Fruit fly (Drosophila melanogaster) whole organism, embryonic: ENCODE data around the gene capu.

Experiments
- Adf1 ChIP-seq: fragments of 200-800 bp; sonication (Bioruptor generic); IDR thresholded peaks from 2 replicates; pipeline ENCODE4 v1.3.6; 2022; ENCODE audit warnings: missing biosample characterization, missing genetic modification characterization
- CG10267 ChIP-seq: fragments of 200-800 bp; sonication (Bioruptor generic); optimal IDR thresholded peaks from 2 replicates; lab custom pipeline; 2018; ENCODE audit warnings: missing biosample characterization, mild to moderate bottlenecking, missing genetic modification characterization, moderate library complexity
- CG10462 ChIP-seq: fragments of 200-800 bp; sonication (Bioruptor generic); optimal IDR thresholded peaks from 2 replicates; lab custom pipeline; 2016; ENCODE audit warnings: missing biosample characterization, missing genetic modification characterization
- CG12299 ChIP-seq: fragments of 200-800 bp; sonication (Bioruptor generic); optimal IDR thresholded peaks from 2 replicates; lab custom pipeline; 2018; ENCODE audit warnings: missing biosample characterization, mild to moderate bottlenecking, missing genetic modification characterization
- CG12391 ChIP-seq: fragments of 200-800 bp; sonication (Bioruptor generic); optimal IDR thresholded peaks from 3 replicates; lab custom pipeline; 2018; ENCODE audit warnings: missing biosample characterization, mild to moderate bottlenecking, missing genetic modification characterization, moderate library complexity
- CG12659 ChIP-seq: fragments of 200-800 bp; sonication (Bioruptor generic); optimal IDR thresholded peaks from 3 replicates; lab custom pipeline; 2017; ENCODE audit warnings: mild to moderate bottlenecking, missing biosample characterization, missing genetic modification reagents, missing genetic modification characterization
- CG13424 ChIP-seq: fragments of 200-800 bp; sonication (Bioruptor generic); optimal IDR thresholded peaks from 2 replicates; lab custom pipeline; 2019; ENCODE audit warnings: missing biosample characterization, mild to moderate bottlenecking, missing genetic modification characterization, moderate library complexity
- CG1603 ChIP-seq: fragments of 200-800 bp; sonication (Bioruptor generic); optimal IDR thresholded peaks from 2 replicates; lab custom pipeline; 2019; ENCODE audit warnings: missing biosample characterization, mild to moderate bottlenecking, missing genetic modification characterization, moderate library complexity
- CG17328 ChIP-seq: fragments of 200-800 bp; sonication (Bioruptor generic); IDR thresholded peaks from 2 replicates; pipeline ENCODE4 v1.3.6; 2022; ENCODE audit warnings: missing biosample characterization, missing genetic modification characterization
- CG17361 ChIP-seq: fragments of 200-800 bp; sonication (Bioruptor generic); IDR thresholded peaks from 3 replicates; pipeline ENCODE4 v1.3.6; 2022; ENCODE audit warnings: missing biosample characterization, missing genetic modification characterization
- CG17829 ChIP-seq: fragments of 200-800 bp; optimal IDR thresholded peaks from 2 replicates; lab custom pipeline; 2019; ENCODE audit warnings: missing biosample characterization, mild to moderate bottlenecking, missing genetic modification characterization, moderate library complexity
- CG1792 ChIP-seq: fragments of 200-800 bp; sonication (Bioruptor generic); optimal IDR thresholded peaks from 2 replicates; lab custom pipeline; 2016; ENCODE audit warnings: missing biosample characterization, missing genetic modification characterization
- CG2120 ChIP-seq: fragments of 200-800 bp; sonication (Bioruptor generic); optimal IDR thresholded peaks from 3 replicates; lab custom pipeline; 2016; ENCODE audit warnings: missing biosample characterization, missing genetic modification characterization
- CG2199 ChIP-seq: fragments of 200-800 bp; sonication (Bioruptor generic); IDR thresholded peaks from 3 replicates; pipeline ENCODE4 v1.3.6; 2022; ENCODE audit warnings: missing biosample characterization, missing genetic modification characterization
- CG3163 ChIP-seq: fragments of 200-800 bp; sonication (Bioruptor generic); optimal IDR thresholded peaks from 3 replicates; lab custom pipeline; 2016; ENCODE audit warnings: missing biosample characterization, missing genetic modification characterization
- CG6254 ChIP-seq: fragments of 200-800 bp; sonication (Bioruptor generic); optimal IDR thresholded peaks from 3 replicates; lab custom pipeline; 2017; ENCODE audit warnings: mild to moderate bottlenecking, missing biosample characterization, missing genetic modification reagents, missing genetic modification characterization
- CG7556 ChIP-seq: fragments of 200-800 bp; sonication (Bioruptor generic); optimal IDR thresholded peaks from 2 replicates; lab custom pipeline; 2017; ENCODE audit warnings: missing biosample characterization, mild to moderate bottlenecking, missing genetic modification characterization
- CG7963 ChIP-seq: fragments of 200-800 bp; sonication (Bioruptor generic); IDR thresholded peaks from 3 replicates; pipeline ENCODE4 v1.3.6; 2022; ENCODE audit warnings: missing biosample characterization, missing genetic modification characterization; ENCODE audit not compliant: partially characterized antibody
- CG8388 ChIP-seq: fragments of 200-800 bp; sonication (Bioruptor generic); optimal IDR thresholded peaks from 2 replicates; lab custom pipeline; 2019; ENCODE audit warnings: missing biosample characterization, mild to moderate bottlenecking, missing genetic modification characterization, moderate library complexity
- CG9437 ChIP-seq: fragments of 200-800 bp; sonication (Bioruptor generic); optimal IDR thresholded peaks from 2 replicates; lab custom pipeline; 2018; ENCODE audit warnings: missing biosample characterization, mild to moderate bottlenecking, missing genetic modification characterization
- CHES-1-like ChIP-seq: fragments of 200-800 bp; sonication (Bioruptor generic); optimal IDR thresholded peaks from 2 replicates; lab custom pipeline; 2016; ENCODE audit warnings: missing biosample characterization, missing genetic modification characterization
- Chrac-16 ChIP-seq: fragments of 200-800 bp; sonication (Bioruptor generic); optimal IDR thresholded peaks from 3 replicates; lab custom pipeline; 2016; ENCODE audit warnings: missing biosample characterization, missing genetic modification characterization
- D19A ChIP-seq: fragments of 200-800 bp; optimal IDR thresholded peaks from 3 replicates; lab custom pipeline; 2019; ENCODE audit warnings: missing biosample characterization, mild to moderate bottlenecking, missing genetic modification characterization, moderate library complexity
- Dbx ChIP-seq: fragments of 200-800 bp; sonication (Bioruptor generic); IDR thresholded peaks from 3 replicates; pipeline ENCODE4 v1.3.6; 2022; ENCODE audit warnings: missing biosample characterization, missing genetic modification characterization
- Dek ChIP-seq: fragments of 200-800 bp; sonication (Bioruptor generic); optimal IDR thresholded peaks from 3 replicates; lab custom pipeline; 2019; ENCODE audit warnings: missing biosample characterization, mild to moderate bottlenecking, missing genetic modification characterization, moderate library complexity
- Doc3 ChIP-seq: fragments of 200-800 bp; sonication (Bioruptor generic); IDR thresholded peaks from 3 replicates; pipeline ENCODE4 v1.3.6; 2022; ENCODE audit warnings: missing biosample characterization, missing genetic modification characterization; ENCODE audit not compliant: partially characterized antibody
- Dref ChIP-seq: fragments of 200-800 bp; sonication (Bioruptor generic); IDR thresholded peaks from 2 replicates; pipeline ENCODE4 v1.3.6; 2022; ENCODE audit warnings: missing biosample characterization, missing genetic modification characterization
- HLH3B ChIP-seq: fragments of 200-800 bp; sonication (Bioruptor generic); IDR thresholded peaks from 2 replicates; pipeline ENCODE4 v1.3.6; 2022; ENCODE audit warnings: missing biosample characterization, missing genetic modification characterization
- HmgD ChIP-seq: fragments of 200-800 bp; sonication (Bioruptor generic); optimal IDR thresholded peaks from 3 replicates; lab custom pipeline; 2016; ENCODE audit warnings: missing biosample characterization, missing genetic modification characterization
- NC2α ChIP-seq: fragments of 200-800 bp; sonication (Bioruptor generic); optimal IDR thresholded peaks from 2 replicates; lab custom pipeline; 2016; ENCODE audit warnings: missing biosample characterization, missing genetic modification characterization
- Taf1 ChIP-seq: fragments of 200-800 bp; sonication (Bioruptor generic); IDR thresholded peaks from 2 replicates; pipeline ENCODE4 v1.3.6; 2022; ENCODE audit warnings: missing biosample characterization, missing genetic modification characterization
- Xbp1 ChIP-seq: fragments of 200-800 bp; sonication (Bioruptor generic); optimal IDR thresholded peaks from 3 replicates; lab custom pipeline; 2016; ENCODE audit warnings: missing biosample characterization, mild to moderate bottlenecking, missing genetic modification characterization
- bab2 ChIP-seq: fragments of 200-800 bp; sonication (Bioruptor generic); optimal IDR thresholded peaks from 2 replicates; lab custom pipeline; 2016; ENCODE audit warnings: missing biosample characterization, missing genetic modification characterization
- br ChIP-seq: fragments of >200 bp; optimal IDR thresholded peaks from 2 replicates; lab custom pipeline; 2017
- cato ChIP-seq: fragments of 200-800 bp; sonication (Bioruptor generic); optimal IDR thresholded peaks from 2 replicates; lab custom pipeline; 2016; ENCODE audit warnings: missing biosample characterization, missing genetic modification characterization, borderline replicate concordance
- chinmo ChIP-seq: fragments of 200-800 bp; sonication (Bioruptor generic); IDR thresholded peaks from 4 replicates; pipeline ENCODE4 v1.3.6; 2022; ENCODE audit warnings: missing biosample characterization, missing genetic modification characterization; ENCODE audit not compliant: partially characterized antibody
- dmrt99B ChIP-seq: fragments of 200-800 bp; sonication (Bioruptor generic); optimal IDR thresholded peaks from 2 replicates; lab custom pipeline; 2018; ENCODE audit warnings: missing biosample characterization, mild to moderate bottlenecking, missing genetic modification characterization, moderate library complexity
- ems ChIP-seq: fragments of 200-800 bp; sonication (Bioruptor generic); optimal IDR thresholded peaks from 3 replicates; lab custom pipeline; 2016; ENCODE audit warnings: missing biosample characterization, missing genetic modification characterization
- eve ChIP-seq, 2 experiments: fragments of >200 bp; optimal IDR thresholded peaks; 2 replicates each; lab custom pipeline; 2017; ENCODE audit warnings: missing biosample characterization in 2 of 2, missing genetic modification characterization in 2 of 2
- gce ChIP-seq: fragments of 200-800 bp; sonication (Bioruptor generic); IDR thresholded peaks from 3 replicates; pipeline ENCODE4 v1.3.6; 2022; ENCODE audit warnings: missing biosample characterization, missing genetic modification characterization
- ind ChIP-seq: fragments of 200-800 bp; sonication (Bioruptor generic); optimal IDR thresholded peaks from 3 replicates; lab custom pipeline; 2016; ENCODE audit warnings: missing biosample characterization, missing genetic modification characterization
- jumu ChIP-seq: fragments of 200-800 bp; sonication (Bioruptor generic); optimal IDR thresholded peaks from 3 replicates; lab custom pipeline; 2016; ENCODE audit warnings: missing biosample characterization, missing genetic modification characterization
- knrl ChIP-seq: fragments of 200-800 bp; sonication (Bioruptor generic); IDR thresholded peaks from 3 replicates; pipeline ENCODE4 v1.3.6; 2022; ENCODE audit warnings: missing biosample characterization, missing genetic modification characterization; ENCODE audit not compliant: partially characterized antibody
- lola ChIP-seq, 3 experiments: fragments of >200 bp in 2 of 3; fragments of 200-800 bp in 1 of 3; sonication (Bioruptor generic) in 1 of 3; optimal IDR thresholded peaks; 2 replicates each; lab custom pipeline; 2017 to 2019; ENCODE audit warnings: missing biosample characterization in 3 of 3, missing genetic modification characterization in 3 of 3, mild to moderate bottlenecking in 1 of 3, moderate library complexity in 1 of 3
- p53 ChIP-seq: fragments of 200-800 bp; sonication (Bioruptor generic); optimal IDR thresholded peaks from 2 replicates; lab custom pipeline; 2016; ENCODE audit warnings: missing biosample characterization, missing genetic modification characterization
- pros ChIP-seq: fragments of 200-800 bp; sonication (Bioruptor generic); optimal IDR thresholded peaks from 3 replicates; lab custom pipeline; 2019; ENCODE audit warnings: missing biosample characterization, mild to moderate bottlenecking, missing genetic modification characterization, moderate library complexity
- seq ChIP-seq: fragments of 200-800 bp; sonication (Bioruptor generic); IDR thresholded peaks from 2 replicates; pipeline ENCODE4 v1.3.6; 2022; ENCODE audit warnings: missing biosample characterization, missing genetic modification characterization
- ssp ChIP-seq: fragments of 200-800 bp; sonication (Bioruptor generic); IDR thresholded peaks from 2 replicates; pipeline ENCODE4 v1.3.6; 2022; ENCODE audit warnings: missing biosample characterization, missing genetic modification characterization
- stc ChIP-seq: fragments of 200-800 bp; sonication (Bioruptor generic); IDR thresholded peaks from 2 replicates; pipeline ENCODE4 v1.3.6; 2022; ENCODE audit warnings: missing biosample characterization, missing genetic modification characterization
- tap ChIP-seq: fragments of 200-800 bp; optimal IDR thresholded peaks from 3 replicates; lab custom pipeline; 2019; ENCODE audit warnings: missing biosample characterization, mild to moderate bottlenecking, missing genetic modification characterization, moderate library complexity
- wek ChIP-seq: fragments of 200-800 bp; sonication (Bioruptor generic); optimal IDR thresholded peaks from 3 replicates; lab custom pipeline; 2018; ENCODE audit warnings: missing biosample characterization, mild to moderate bottlenecking, missing genetic modification characterization, moderate library complexity

capu gene

dm6 chr2L:3853507-3854030 lies 49.1 kb downstream of the capu start (continued):
- TF ChIP-seq CG1792 (GFP tag; lab: Kevin White, UChicago) (no peak), CG12659 (GFP tag; lab: Kevin White, UChicago) (no peak), CG2120 (GFP tag; lab: Kevin White, UChicago) (no peak), gce (no peak), CG17361 (no peak), NC2α (GFP tag; lab: Kevin White, UChicago) (no peak), CG7963 (GFP tag; lab: Robert Waterston, UW) (no peak), CG17829 (no peak), Dbx (GFP tag; lab: Robert Waterston, UW) (no peak), eve (GFP tag; optimal IDR thresholded peaks at IDR 0.05; lab: Kevin White, UChicago) (peak in 1 of 2 experiments; percentile 0), dmrt99B (tag; lab: Kevin White, UChicago) (no peak), ind (GFP tag; lab: Kevin White, UChicago) (no peak), tap (tag; lab: Kevin White, UChicago) (no peak), HLH3B (GFP tag; lab: Robert Waterston, UW) (0 out of 2 replicates have a peak, but pooled peaks have one; percentile 5), CG8388 (peak; percentile 26), CHES-1-like (GFP tag; lab: Kevin White, UChicago) (no peak), CG17328 (GFP tag; lab: Robert Waterston, UW) (peak; percentile 48; the same call in 1 of the 2 replicates), cato (GFP tag; lab: Kevin White, UChicago) (no peak), CG2199 (GFP tag; lab: Robert Waterston, UW) (no peak), CG13424 (tag; lab: Kevin White, UChicago) (peak; percentile 2), CG7556 (GFP tag; lab: Kevin White, UChicago) (no peak), pros (GFP tag; lab: Kevin White, UChicago) (no peak), wek (GFP tag; lab: Kevin White, UChicago) (no peak), ssp (no peak), p53 (GFP tag; lab: Kevin White, UChicago) (no peak), CG1603 (tag; lab: Kevin White, UChicago) (peak; percentile 22), Dek (tag; lab: Kevin White, UChicago) (no peak), D19A (peak; percentile 0), Taf1 (GFP tag; lab: Robert Waterston, UW) (no peak), Chrac-16 (GFP tag; lab: Kevin White, UChicago) (no peak), Xbp1 (GFP tag; lab: Kevin White, UChicago) (peak; percentile 23), bab2 (GFP tag; lab: Kevin White, UChicago) (no peak), CG6254 (GFP tag; lab: Kevin White, UChicago) (peak; percentile 8), CG12391 (peak; percentile 4), seq (GFP tag; lab: Robert Waterston, UW) (no peak), knrl (GFP tag; lab: Robert Waterston, UW) (no peak), jumu (no peak), chinmo (GFP tag; lab: Robert Waterston, UW) (no peak), br (no peak), stc (GFP tag; lab: Robert Waterston, UW) (no peak), Doc3 (GFP tag; lab: Robert Waterston, UW) (no peak), Adf1 (GFP tag; lab: Robert Waterston, UW) (no peak), CG12299 (tag; lab: Kevin White, UChicago) (no peak), Dref (no peak), ems (GFP tag; lab: Kevin White, UChicago) (no peak), CG9437 (GFP tag; lab: Kevin White, UChicago) (no peak), CG10267 (tag; lab: Kevin White, UChicago) (no peak), HmgD (GFP tag; lab: Kevin White, UChicago) (no peak), lola (GFP tag; optimal IDR thresholded peaks at IDR 0.05; lab: Kevin White, UChicago) (peak in 1 of 3 experiments; percentile 7), CG3163 (no peak), CG10462 (GFP tag; lab: Kevin White, UChicago) (no peak)
